Worm (Caenorhabditis elegans) whole organism, L4 larva: ENCODE data around the gene ost-1.

Experiments
- hmg-1.1 ChIP-seq: fragments of 200-800 bp; sonication (Bioruptor generic); IDR thresholded peaks from 2 replicates; pipeline ENCODE4 v1.3.6; 2022; ENCODE audit warnings: missing genetic modification reagents, missing genetic modification characterization, missing compliant biosample characterization
- madf-9 ChIP-seq: fragments of 200-800 bp; sonication (Bioruptor generic); conservative IDR thresholded peaks from 2 replicates; pipeline ENCODE4 v1.3.6; 2022; ENCODE audit warnings: missing genetic modification reagents, missing genetic modification characterization, missing compliant biosample characterization
- skn-1 ChIP-seq: fragments of 150-350 bp; optimal IDR thresholded peaks from 2 replicates; lab custom pipeline; 2014; ENCODE audit warnings: missing biosample characterization, missing genetic modification characterization

ce11 chrIV:1105999-1106398 lies 1.2 kb upstream of the ost-1 start:
- TF ChIP-seq skn-1 (tag; lab: Kevin White, UChicago) (no peak), madf-9 (GFP tag; lab: Robert Waterston, UW) (no peak), hmg-1.1 (GFP tag; lab: Robert Waterston, UW) (no peak)
